Fruit fly (Drosophila melanogaster) whole organism, embryonic: ENCODE results near the gene CG17650.

Experiments
- Abd-B ChIP-seq: fragments of 200-800 bp; sonication (Bioruptor generic); optimal IDR thresholded peaks from 2 replicates; lab custom pipeline; 2018; ENCODE audit warnings: missing biosample characterization, mild to moderate bottlenecking, missing genetic modification characterization, moderate library complexity
- CG8478 ChIP-seq: fragments of >200 bp; optimal IDR thresholded peaks from 2 replicates; lab custom pipeline; 2018
- Drgx ChIP-seq: fragments of 200-800 bp; sonication (Bioruptor generic); IDR thresholded peaks from 2 replicates; pipeline ENCODE4 v1.3.6; 2022; ENCODE audit warnings: missing biosample characterization, missing genetic modification characterization
- MESR4 ChIP-seq: fragments of 200-800 bp; sonication (Bioruptor generic); optimal IDR thresholded peaks from 2 replicates; lab custom pipeline; 2018; ENCODE audit warnings: missing biosample characterization, mild to moderate bottlenecking, missing genetic modification characterization, moderate library complexity
- zfh2 ChIP-seq: fragments of 200-800 bp; sonication (Bioruptor generic); optimal IDR thresholded peaks from 2 replicates; lab custom pipeline; 2016; ENCODE audit warnings: missing biosample characterization, missing genetic modification characterization

DNA sequence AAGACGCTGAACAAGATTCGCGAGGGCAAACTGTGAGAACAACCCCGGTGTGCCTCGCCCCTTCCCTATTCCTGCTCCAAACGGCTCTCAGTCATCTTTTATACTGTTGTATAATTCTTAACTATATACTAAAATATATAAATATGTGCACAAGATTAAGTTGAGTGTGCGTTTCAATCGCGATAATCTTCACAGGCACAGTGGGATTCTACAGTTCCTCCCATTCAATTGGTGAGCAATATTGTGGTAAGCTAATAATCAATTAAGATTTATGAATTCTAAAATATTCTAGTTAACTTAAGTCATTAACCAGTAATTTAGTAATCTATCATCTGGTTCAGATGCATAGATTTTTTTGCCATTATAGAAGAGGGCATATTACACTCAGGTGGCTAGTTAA is 28.0 kb downstream of the CG17650 start:
- TF ChIP-seq Drgx (no peak), Abd-B (GFP tag; lab: Kevin White, UChicago) (no peak), CG8478 (lab: Kevin White, UChicago) (no peak), zfh2 (no peak), MESR4 (GFP tag; lab: Kevin White, UChicago) (no peak)
